Worm (Caenorhabditis elegans) whole organism, young adult: ENCODE measurements around the gene lsd-1.

Source experiments
- B0261.1 ChIP-seq: sonication (generic microtip); optimal IDR thresholded peaks from 2 replicates; lab custom pipeline; 2016; ENCODE audit warnings: mild to moderate bottlenecking, missing genetic modification characterization, moderate library complexity, missing compliant biosample characterization
- F23B12.7 ChIP-seq: sonication (generic microtip); optimal IDR thresholded peaks from 2 replicates; lab custom pipeline; 2017; ENCODE audit warnings: missing genetic modification characterization, mild to moderate bottlenecking, missing compliant biosample characterization, antibody characterized with exemption, moderate library complexity; ENCODE audit not compliant: insufficient read depth
- F37B4.10 ChIP-seq: fragments of 200-800 bp; sonication (Bioruptor generic); IDR thresholded peaks from 2 replicates; pipeline ENCODE4 v1.3.6; 2022; ENCODE audit warnings: missing genetic modification characterization, missing compliant biosample characterization
- F49E8.2 ChIP-seq: sonication (generic microtip); optimal IDR thresholded peaks from 3 replicates; lab custom pipeline; 2017; ENCODE audit warnings: missing genetic modification characterization, mild to moderate bottlenecking, missing compliant biosample characterization, antibody characterized with exemption, moderate library complexity; ENCODE audit not compliant: insufficient read depth
- akir-1 ChIP-seq: fragments of 200-800 bp; sonication (Bioruptor generic); optimal IDR thresholded peaks from 2 replicates; lab custom pipeline; 2018; ENCODE audit warnings: mild to moderate bottlenecking, missing genetic modification characterization, moderate library complexity, missing compliant biosample characterization
- ama-1 ChIP-seq, 3 experiments: fragments of 150-350 bp in 1 of 3; sonication (generic microtip) in 2 of 3; optimal IDR thresholded peaks; 2 replicates each; lab custom pipeline; 2014 to 2018; ENCODE audit warnings: missing biosample characterization in 2 of 3, missing genetic modification characterization in 2 of 3, missing genetic modification reagents in 2 of 3
- aptf-2 ChIP-seq: fragments of 200-800 bp; sonication (Bioruptor generic); conservative IDR thresholded peaks from 2 replicates; pipeline ENCODE4 v1.3.6; 2022; ENCODE audit warnings: missing genetic modification reagents, missing genetic modification characterization, missing compliant biosample characterization
- attf-3 ChIP-seq: fragments of 200-800 bp; sonication (Bioruptor generic); conservative IDR thresholded peaks from 2 replicates; pipeline ENCODE4 v1.3.6; 2022; ENCODE audit warnings: missing genetic modification reagents, missing genetic modification characterization, missing compliant biosample characterization
- ccch-3 ChIP-seq: fragments of 200-800 bp; sonication (Bioruptor generic); optimal IDR thresholded peaks from 2 replicates; lab custom pipeline; 2018; ENCODE audit warnings: mild to moderate bottlenecking, missing genetic modification characterization, missing compliant biosample characterization
- ceh-100 ChIP-seq: fragments of 200-800 bp; sonication (Bioruptor generic); IDR thresholded peaks from 2 replicates; pipeline ENCODE4 v1.3.6; 2022; ENCODE audit warnings: missing genetic modification reagents, missing genetic modification characterization, missing compliant biosample characterization
- ceh-27 ChIP-seq: fragments of 200-800 bp; sonication (Bioruptor generic); optimal IDR thresholded peaks from 2 replicates; lab custom pipeline; 2018; ENCODE audit warnings: mild to moderate bottlenecking, missing genetic modification characterization, moderate library complexity, missing compliant biosample characterization
- ceh-58 ChIP-seq: fragments of 200-800 bp; sonication (Bioruptor generic); IDR thresholded peaks from 2 replicates; pipeline ENCODE4 v1.3.6; 2022; ENCODE audit warnings: missing genetic modification characterization, missing compliant biosample characterization
- die-1 ChIP-seq: sonication (generic microtip); optimal IDR thresholded peaks from 2 replicates; lab custom pipeline; 2016; ENCODE audit warnings: missing genotype, mild to moderate bottlenecking, missing genetic modification characterization, missing compliant biosample characterization
- dpff-1 ChIP-seq: sonication (generic microtip); optimal IDR thresholded peaks from 2 replicates; lab custom pipeline; 2017; ENCODE audit warnings: mild to moderate bottlenecking, missing genetic modification characterization, missing compliant biosample characterization
- efl-1 ChIP-seq: fragments of 150-350 bp; optimal IDR thresholded peaks from 2 replicates; lab custom pipeline; 2014; ENCODE audit warnings: missing biosample characterization, missing genetic modification reagents, missing genetic modification characterization
- egrh-3 ChIP-seq: fragments of 200-800 bp; sonication (Bioruptor generic); IDR thresholded peaks from 2 replicates; pipeline ENCODE4 v1.3.6; 2022; ENCODE audit warnings: missing genetic modification reagents, missing genetic modification characterization, missing compliant biosample characterization
- gei-17 ChIP-seq: fragments of 200-800 bp; sonication (Bioruptor generic); optimal IDR thresholded peaks from 2 replicates; lab custom pipeline; 2018; ENCODE audit warnings: mild to moderate bottlenecking, missing genetic modification characterization, missing compliant biosample characterization
- hmg-1.2 ChIP-seq: fragments of 200-800 bp; sonication (Bioruptor generic); IDR thresholded peaks from 2 replicates; pipeline ENCODE4 v1.3.6; 2022; ENCODE audit warnings: missing genetic modification reagents, missing genetic modification characterization, missing compliant biosample characterization
- lir-1 ChIP-seq: fragments of 200-800 bp; sonication (Bioruptor generic); conservative IDR thresholded peaks from 2 replicates; pipeline ENCODE4 v1.3.6; 2022; ENCODE audit warnings: missing genetic modification reagents, missing genetic modification characterization, missing compliant biosample characterization
- lsy-27 ChIP-seq: sonication (generic microtip); optimal IDR thresholded peaks from 2 replicates; lab custom pipeline; 2017; ENCODE audit warnings: missing genetic modification characterization, mild to moderate bottlenecking, missing compliant biosample characterization, antibody characterized with exemption, missing genotype, borderline replicate concordance; ENCODE audit not compliant: insufficient read depth
- madf-3 ChIP-seq: fragments of 200-800 bp; sonication (Bioruptor generic); IDR thresholded peaks from 2 replicates; pipeline ENCODE4 v1.3.6; 2022; ENCODE audit warnings: missing genetic modification reagents, missing genetic modification characterization, missing compliant biosample characterization
- madf-6 ChIP-seq: fragments of 200-800 bp; sonication (Bioruptor generic); IDR thresholded peaks from 2 replicates; pipeline ENCODE4 v1.3.6; 2022; ENCODE audit warnings: missing genetic modification reagents, missing genetic modification characterization, missing compliant biosample characterization
- madf-8 ChIP-seq: fragments of 200-800 bp; sonication (Bioruptor generic); conservative IDR thresholded peaks from 2 replicates; pipeline ENCODE4 v1.3.6; 2022; ENCODE audit warnings: missing genetic modification reagents, missing genetic modification characterization, missing compliant biosample characterization
- mcd-1 ChIP-seq: fragments of 200-800 bp; sonication (Bioruptor generic); IDR thresholded peaks from 2 replicates; pipeline ENCODE4 v1.3.6; 2022; ENCODE audit warnings: missing genetic modification reagents, missing genetic modification characterization, missing compliant biosample characterization
- nhr-120 ChIP-seq: fragments of 200-800 bp; sonication (Bioruptor generic); IDR thresholded peaks from 2 replicates; pipeline ENCODE4 v1.3.6; 2022; ENCODE audit warnings: missing genetic modification characterization, missing compliant biosample characterization
- rcor-1 ChIP-seq: fragments of 200-800 bp; sonication (Bioruptor generic); IDR thresholded peaks from 2 replicates; pipeline ENCODE4 v1.3.6; 2022; ENCODE audit warnings: missing genetic modification reagents, missing genetic modification characterization, missing compliant biosample characterization
- sea-2 ChIP-seq: fragments of 200-800 bp; sonication (Bioruptor generic); IDR thresholded peaks from 2 replicates; pipeline ENCODE4 v1.3.6; 2022; ENCODE audit warnings: missing genetic modification characterization, missing compliant biosample characterization
- tbp1 ChIP-seq: fragments of 200-800 bp; sonication (Bioruptor generic); optimal IDR thresholded peaks from 2 replicates; lab custom pipeline; 2018; ENCODE audit warnings: mild to moderate bottlenecking, missing genetic modification characterization, missing compliant biosample characterization
- tbx-9 ChIP-seq: sonication (generic microtip); optimal IDR thresholded peaks from 2 replicates; lab custom pipeline; 2016; ENCODE audit warnings: borderline replicate concordance, missing genetic modification characterization, inconsistent platforms, missing compliant biosample characterization
- unc-130 ChIP-seq: sonication (generic microtip); optimal IDR thresholded peaks from 2 replicates; lab custom pipeline; 2016; ENCODE audit warnings: missing genetic modification reagents, missing genetic modification characterization, missing compliant biosample characterization
- zfh-2 ChIP-seq: fragments of 200-800 bp; sonication (Bioruptor generic); conservative IDR thresholded peaks from 2 replicates; pipeline ENCODE4 v1.3.6; 2022; ENCODE audit warnings: missing genetic modification reagents, missing genetic modification characterization, missing compliant biosample characterization
- zim-3 ChIP-seq: sonication (generic microtip); optimal IDR thresholded peaks from 2 replicates; lab custom pipeline; 2017; ENCODE audit warnings: mild to moderate bottlenecking, missing genetic modification characterization, moderate library complexity, missing compliant biosample characterization
- ztf-28 ChIP-seq: fragments of 200-800 bp; sonication (Bioruptor generic); IDR thresholded peaks from 2 replicates; pipeline ENCODE4 v1.3.6; 2022; ENCODE audit warnings: missing genetic modification reagents, missing genetic modification characterization, missing compliant biosample characterization
- ztf-3 ChIP-seq: fragments of 200-800 bp; sonication (Bioruptor generic); optimal IDR thresholded peaks from 2 replicates; lab custom pipeline; 2018; ENCODE audit warnings: mild to moderate bottlenecking, missing genetic modification characterization, missing compliant biosample characterization

Gene lsd-1

ce11 chrX:11985887-11986286 lies 37.2 kb downstream of the lsd-1 start, which contains the start of gene C49F5.5:
Gene C49F5.5 (plus strand): TSS chrX:11986187.
- TF ChIP-seq zfh-2 (GFP tag; lab: Robert Waterston, UW): no peak
- no peak for TF ChIP-seq die-1 (tag; lab: Kevin White, UChicago)
- no peak for TF ChIP-seq ceh-100 (GFP tag; lab: Robert Waterston, UW)
- no peak for TF ChIP-seq gei-17 (GFP tag; lab: Kevin White, UChicago)
- TF ChIP-seq mcd-1 (GFP tag; lab: Robert Waterston, UW): no peak
- no peak for TF ChIP-seq rcor-1 (GFP tag; lab: Robert Waterston, UW)
- no peak for TF ChIP-seq tbp1
- no peak for TF ChIP-seq egrh-3
- TF ChIP-seq F37B4.10: no peak
- TF ChIP-seq akir-1: no peak
- no peak for TF ChIP-seq dpff-1 (tag; lab: Kevin White, UChicago)
- no peak for TF ChIP-seq B0261.1
- no peak for TF ChIP-seq ztf-28 (GFP tag; lab: Robert Waterston, UW)
- no peak for TF ChIP-seq lir-1 (GFP tag; lab: Robert Waterston, UW)

ce11 chrX:11987900-11988364 lies 39.3 kb downstream of the lsd-1 start, which contains the start of gene C49F5.6:
Gene C49F5.6 (plus strand): TSS chrX:11988314.
- 0 out of 2 replicates have a peak, but pooled peaks have one; percentile 44 for TF ChIP-seq madf-3
- no peak for TF ChIP-seq F49E8.2
- TF ChIP-seq tbx-9 (tag; lab: Kevin White, UChicago): no peak
- peak; percentile 79 for TF ChIP-seq madf-6 (GFP tag; lab: Robert Waterston, UW)
- peak; percentile 89 for TF ChIP-seq efl-1 (GFP tag; lab: Kevin White, UChicago)
- TF ChIP-seq madf-8 (GFP tag; lab: Robert Waterston, UW): 0 out of 2 replicates have a peak, but pooled peaks have one; percentile 31
- TF ChIP-seq aptf-2 (GFP tag; lab: Robert Waterston, UW): peak; percentile 76
- TF ChIP-seq, all 124 proteins: peak for 5

ce11 chrX:11992246-11992645 lies 43.6 kb downstream of the lsd-1 start:
- TF ChIP-seq unc-130 (GFP tag; lab: Kevin White, UChicago) (no peak), zim-3 (no peak), sea-2 (GFP tag; lab: Robert Waterston, UW) (no peak), hmg-1.2 (peak; percentile 18; the same call in 1 of the 2 replicates), F49E8.2 (no peak)

- no peak for TF ChIP-seq ama-1 (optimal IDR thresholded peaks at IDR 0.05; lab: Kevin White, UChicago)
- TF ChIP-seq ama-1 (GFP tag; optimal IDR thresholded peaks at IDR 0.05; lab: Kevin White, UChicago): no peak
- TF ChIP-seq nhr-120 (GFP tag; lab: Robert Waterston, UW): no peak
- TF ChIP-seq dpff-1 (tag; lab: Kevin White, UChicago): no peak
- TF ChIP-seq ztf-3 (GFP tag; lab: Kevin White, UChicago): no peak
- no peak for TF ChIP-seq ceh-27
- no peak for TF ChIP-seq ccch-3 (GFP tag; lab: Kevin White, UChicago)
- TF ChIP-seq lsy-27 (tag; lab: Kevin White, UChicago): no peak
- TF ChIP-seq attf-3 (GFP tag; lab: Robert Waterston, UW): no peak
- no peak for TF ChIP-seq ceh-58 (GFP tag; lab: Robert Waterston, UW)
- no peak for TF ChIP-seq F23B12.7 (tag; lab: Kevin White, UChicago)
- TF ChIP-seq, all 124 proteins: peak for 0
These were observed 44.1 kb downstream of the lsd-1 start for ce11 chrX:11992778-11993177.
